Worm (Caenorhabditis elegans) whole organism, L1 larva: ENCODE measurements around the gene aagr-4.

ENCODE experiments used
- C04F5.9 ChIP-seq: sonication (generic microtip); optimal IDR thresholded peaks from 2 replicates; lab custom pipeline; 2016; ENCODE audit warnings: missing genetic modification characterization, missing compliant biosample characterization
- C16A3.4 ChIP-seq: fragments of 150-350 bp; optimal IDR thresholded peaks from 2 replicates; lab custom pipeline; 2014; ENCODE audit warnings: missing biosample characterization, missing genetic modification characterization
- C34B4.2 ChIP-seq: sonication (generic microtip); optimal IDR thresholded peaks from 2 replicates; lab custom pipeline; 2017; ENCODE audit warnings: mild to moderate bottlenecking, missing genetic modification characterization, missing compliant biosample characterization
- F16B12.6 ChIP-seq: fragments of 150-350 bp; optimal IDR thresholded peaks from 2 replicates; lab custom pipeline; 2014; ENCODE audit warnings: missing biosample characterization, missing genetic modification characterization
- Y116A8C.19 ChIP-seq: sonication (generic microtip); optimal IDR thresholded peaks from 2 replicates; lab custom pipeline; 2016; ENCODE audit warnings: missing compliant biosample characterization, missing genetic modification characterization, borderline replicate concordance
- ceh-63 ChIP-seq: fragments of 200-800 bp; sonication (Bioruptor generic); optimal IDR thresholded peaks from 2 replicates; lab custom pipeline; 2018; ENCODE audit warnings: mild to moderate bottlenecking, missing genetic modification characterization, missing compliant biosample characterization
- ceh-8 ChIP-seq: fragments of 200-800 bp; sonication (Bioruptor generic); optimal IDR thresholded peaks from 2 replicates; lab custom pipeline; 2018; ENCODE audit warnings: mild to moderate bottlenecking, missing genetic modification characterization, moderate library complexity, missing compliant biosample characterization
- ceh-88 ChIP-seq: fragments of 200-800 bp; sonication (Bioruptor generic); IDR thresholded peaks from 2 replicates; pipeline ENCODE4 v1.3.6; 2022; ENCODE audit warnings: missing genetic modification characterization, missing compliant biosample characterization
- ceh-90 ChIP-seq: sonication (generic microtip); optimal IDR thresholded peaks from 2 replicates; lab custom pipeline; 2016; ENCODE audit warnings: missing genetic modification characterization, missing compliant biosample characterization
- dpl-1 ChIP-seq, 3 experiments: fragments of 150-350 bp in 2 of 3; sonication (generic microtip) in 1 of 3; optimal IDR thresholded peaks; 2 replicates each; lab custom pipeline; 2014 to 2017; ENCODE audit warnings: missing biosample characterization in 3 of 3, missing genetic modification characterization in 3 of 3, missing genetic modification reagents in 3 of 3
- efl-1 ChIP-seq, 4 experiments: fragments of 150-350 bp; optimal IDR thresholded peaks in 3 of 4; peaks in 1 of 4; 1 replicate in 1 of 4; 2 replicates in 3 of 4; lab custom pipeline; 2014; ENCODE audit warnings: missing biosample characterization in 2 of 4, missing genetic modification characterization in 2 of 4, missing genetic modification reagents in 2 of 4
- egl-13 ChIP-seq: sonication (generic microtip); optimal IDR thresholded peaks from 2 replicates; lab custom pipeline; 2016; ENCODE audit warnings: missing genotype, missing genetic modification reagents, missing genetic modification characterization, missing compliant biosample characterization
- egl-27 ChIP-seq, 2 experiments: fragments of 150-350 bp in 1 of 2; sonication (generic microtip); optimal IDR thresholded peaks; 3 replicates each; lab custom pipeline; 2017 to 2018; ENCODE audit warnings: missing biosample characterization in 2 of 2, missing genetic modification characterization in 2 of 2, missing genetic modification reagents in 2 of 2
- elt-3 ChIP-seq, 6 experiments: fragments of 150-350 bp in 1 of 6; sonication (generic microtip); optimal IDR thresholded peaks; 2 replicates each; lab custom pipeline; 2017 to 2018; ENCODE audit warnings: missing biosample characterization in 6 of 6, missing genetic modification characterization in 6 of 6, inconsistent platforms in 1 of 6
- ets-5 ChIP-seq: fragments of 200-800 bp; sonication (Bioruptor generic); IDR thresholded peaks from 2 replicates; pipeline ENCODE4 v1.3.6; 2022; ENCODE audit warnings: missing genetic modification characterization, missing compliant biosample characterization
- fkh-10 ChIP-seq: sonication (generic microtip); optimal IDR thresholded peaks from 2 replicates; lab custom pipeline; 2017; ENCODE audit warnings: missing biosample characterization, missing genetic modification reagents, missing genetic modification characterization
- grh-1 ChIP-seq: fragments of 200-800 bp; sonication (Bioruptor generic); IDR thresholded peaks from 2 replicates; pipeline ENCODE4 v1.3.6; 2022; ENCODE audit warnings: missing genetic modification reagents, missing genetic modification characterization, missing compliant biosample characterization
- hlh-17 ChIP-seq: fragments of 200-800 bp; sonication (Bioruptor generic); optimal IDR thresholded peaks from 2 replicates; lab custom pipeline; 2018; ENCODE audit warnings: missing genetic modification characterization, mild to moderate bottlenecking, missing compliant biosample characterization, moderate library complexity, borderline replicate concordance
- hlh-4 ChIP-seq: sonication (generic microtip); optimal IDR thresholded peaks from 2 replicates; lab custom pipeline; 2016; ENCODE audit warnings: mild to moderate bottlenecking, missing genetic modification characterization, missing compliant biosample characterization
- hpl-2 ChIP-seq: fragments of 150-350 bp; optimal IDR thresholded peaks from 2 replicates; lab custom pipeline; 2014; ENCODE audit warnings: missing biosample characterization, missing genetic modification reagents, missing genetic modification characterization
- irx-1 ChIP-seq: sonication (generic microtip); optimal IDR thresholded peaks from 2 replicates; lab custom pipeline; 2016; ENCODE audit warnings: missing genetic modification characterization, missing compliant biosample characterization
- isw-1 ChIP-seq: fragments of 200-800 bp; sonication (Bioruptor generic); IDR thresholded peaks from 2 replicates; pipeline ENCODE4 v1.3.6; 2022; ENCODE audit warnings: missing genetic modification characterization, missing compliant biosample characterization
- jun-1 ChIP-seq: fragments of 150-350 bp; optimal IDR thresholded peaks from 2 replicates; lab custom pipeline; 2014; ENCODE audit warnings: missing biosample characterization, missing genetic modification reagents, missing genetic modification characterization
- lin-15B ChIP-seq: fragments of 150-350 bp; sonication (generic microtip); optimal IDR thresholded peaks from 3 replicates; lab custom pipeline; 2014; ENCODE audit warnings: missing biosample characterization, missing genetic modification characterization
- lir-3 ChIP-seq: sonication (generic microtip); optimal IDR thresholded peaks from 2 replicates; lab custom pipeline; 2016; ENCODE audit warnings: mild to moderate bottlenecking, missing genetic modification characterization, moderate library complexity, missing compliant biosample characterization; ENCODE audit not compliant: poor library complexity
- mab-9 ChIP-seq: fragments of 200-800 bp; sonication (Bioruptor generic); IDR thresholded peaks from 2 replicates; pipeline ENCODE4 v1.3.6; 2022; ENCODE audit warnings: missing genetic modification reagents, missing genetic modification characterization, missing compliant biosample characterization
- mdl-1 ChIP-seq, 2 experiments: fragments of 150-350 bp; optimal IDR thresholded peaks; 2 replicates each; lab custom pipeline; 2014 to 2017; ENCODE audit warnings: missing biosample characterization in 2 of 2, missing genetic modification characterization in 2 of 2, inconsistent platforms in 1 of 2
- mef-2 ChIP-seq: fragments of 150-350 bp; optimal IDR thresholded peaks from 2 replicates; lab custom pipeline; 2014; ENCODE audit warnings: missing biosample characterization, missing genetic modification characterization
- nhr-11 ChIP-seq: fragments of 150-350 bp; optimal IDR thresholded peaks from 2 replicates; lab custom pipeline; 2014; ENCODE audit warnings: missing biosample characterization, missing genetic modification characterization
- nhr-12 ChIP-seq: sonication (generic microtip); optimal IDR thresholded peaks from 2 replicates; lab custom pipeline; 2017; ENCODE audit warnings: missing biosample characterization, missing genetic modification characterization
- nhr-20 ChIP-seq: sonication (generic microtip); optimal IDR thresholded peaks from 2 replicates; lab custom pipeline; 2016; ENCODE audit warnings: mild to moderate bottlenecking, missing genetic modification characterization, missing compliant biosample characterization
- nhr-47 ChIP-seq: sonication (generic microtip); optimal IDR thresholded peaks from 2 replicates; lab custom pipeline; 2016; ENCODE audit warnings: mild to moderate bottlenecking, missing genetic modification characterization, moderate library complexity, missing compliant biosample characterization
- nhr-84 ChIP-seq: sonication (generic microtip); optimal IDR thresholded peaks from 2 replicates; lab custom pipeline; 2017; ENCODE audit warnings: missing biosample characterization, missing genetic modification characterization
- nhr-85 ChIP-seq: sonication (generic microtip); peaks from one replicate; lab custom pipeline; 2016; ENCODE audit warnings: missing genetic modification characterization, inconsistent platforms, missing compliant biosample characterization
- pag-3 ChIP-seq: sonication (generic microtip); optimal IDR thresholded peaks from 2 replicates; lab custom pipeline; 2017; ENCODE audit warnings: missing genetic modification characterization, mild to moderate bottlenecking, missing compliant biosample characterization, antibody characterized with exemption, borderline replicate concordance; ENCODE audit not compliant: insufficient read depth
- pqm-1 ChIP-seq: sonication (generic microtip); optimal IDR thresholded peaks from 3 replicates; lab custom pipeline; 2017; ENCODE audit warnings: missing biosample characterization, missing genetic modification characterization
- rnt-1 ChIP-seq: sonication (generic microtip); optimal IDR thresholded peaks from 2 replicates; lab custom pipeline; 2016; ENCODE audit warnings: mild to moderate bottlenecking, missing genetic modification characterization, moderate library complexity, missing compliant biosample characterization
- skn-1 ChIP-seq: fragments of 150-350 bp; optimal IDR thresholded peaks from 2 replicates; lab custom pipeline; 2014; ENCODE audit warnings: missing biosample characterization, missing genetic modification characterization
- snu-23 ChIP-seq: sonication (generic microtip); optimal IDR thresholded peaks from 2 replicates; lab custom pipeline; 2016; ENCODE audit warnings: missing genetic modification characterization, missing compliant biosample characterization
- sup-37 ChIP-seq: fragments of 200-800 bp; sonication (Bioruptor generic); optimal IDR thresholded peaks from 2 replicates; lab custom pipeline; 2018; ENCODE audit warnings: mild to moderate bottlenecking, missing genetic modification characterization, missing compliant biosample characterization
- swsn-7 ChIP-seq: sonication (generic microtip); optimal IDR thresholded peaks from 2 replicates; lab custom pipeline; 2016; ENCODE audit warnings: missing genetic modification characterization, missing compliant biosample characterization
- tbx-2 ChIP-seq: sonication (generic microtip); optimal IDR thresholded peaks from 2 replicates; lab custom pipeline; 2016; ENCODE audit warnings: missing genetic modification characterization, missing compliant biosample characterization
- tlp-1 ChIP-seq: fragments of 150-350 bp; optimal IDR thresholded peaks from 2 replicates; lab custom pipeline; 2014; ENCODE audit warnings: missing biosample characterization, missing genetic modification characterization
- unc-30 ChIP-seq: sonication (generic microtip); optimal IDR thresholded peaks from 2 replicates; lab custom pipeline; 2017; ENCODE audit warnings: missing biosample characterization, missing genetic modification characterization
- unc-62 ChIP-seq: fragments of 150-350 bp; optimal IDR thresholded peaks from 2 replicates; lab custom pipeline; 2014; ENCODE audit warnings: missing biosample characterization, missing genetic modification reagents, missing genetic modification characterization
- unc-86 ChIP-seq: sonication (generic microtip); optimal IDR thresholded peaks from 2 replicates; lab custom pipeline; 2016; ENCODE audit warnings: missing genetic modification characterization, missing compliant biosample characterization
- unc-98 ChIP-seq: fragments of 200-800 bp; sonication (Bioruptor generic); IDR thresholded peaks from 2 replicates; pipeline ENCODE4 v1.3.6; 2022; ENCODE audit warnings: missing genetic modification characterization, missing compliant biosample characterization
- vab-15 ChIP-seq: sonication (generic microtip); optimal IDR thresholded peaks from 2 replicates; lab custom pipeline; 2017; ENCODE audit warnings: missing genotype, mild to moderate bottlenecking, missing genetic modification characterization, missing compliant biosample characterization
- xbp-1 ChIP-seq: sonication (generic microtip); optimal IDR thresholded peaks from 2 replicates; lab custom pipeline; 2016; ENCODE audit warnings: missing genetic modification characterization, missing compliant biosample characterization
- zag-1 ChIP-seq: fragments of 150-350 bp; optimal IDR thresholded peaks from 2 replicates; lab custom pipeline; 2014; ENCODE audit warnings: missing biosample characterization, missing genetic modification characterization
- zip-4 ChIP-seq: fragments of 200-800 bp; sonication (Bioruptor generic); optimal IDR thresholded peaks from 2 replicates; lab custom pipeline; 2018; ENCODE audit warnings: mild to moderate bottlenecking, missing genetic modification characterization, moderate library complexity, missing compliant biosample characterization
- ztf-11 ChIP-seq, 2 experiments: sonication (generic microtip); optimal IDR thresholded peaks; 2 replicates each; lab custom pipeline; 2016 to 2017; ENCODE audit warnings: missing genetic modification characterization in 2 of 2, missing biosample characterization in 1 of 2, missing compliant biosample characterization in 1 of 2
- ztf-4 ChIP-seq: fragments of 150-350 bp; optimal IDR thresholded peaks from 2 replicates; lab custom pipeline; 2014; ENCODE audit warnings: missing biosample characterization, missing genetic modification characterization

Gene aagr-4

DNA sequence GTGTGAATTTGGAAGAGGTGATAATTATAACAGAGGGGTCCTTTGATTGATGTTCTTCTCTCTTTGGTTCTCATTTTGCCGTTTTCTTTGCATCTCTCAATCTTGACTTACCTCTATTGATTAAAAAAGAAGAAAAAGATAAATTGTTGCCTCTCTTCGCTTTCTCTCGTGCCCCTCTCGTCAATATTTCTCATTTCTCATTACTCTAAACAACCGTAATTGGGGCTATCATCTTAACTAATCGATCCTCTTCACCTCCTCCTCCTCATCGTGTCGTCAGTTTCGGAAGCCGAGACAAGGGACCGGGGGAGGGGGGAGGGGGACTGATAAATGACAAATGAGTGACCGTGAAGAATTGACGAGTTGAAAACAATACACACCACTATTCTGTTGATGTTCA, 38.2 kb downstream of the aagr-4 start (continued):
- TF ChIP-seq ceh-8 (GFP tag; lab: Kevin White, UChicago) (no peak), C04F5.9 (tag; lab: Kevin White, UChicago) (no peak), nhr-20 (peak; percentile 14), nhr-11 (tag; lab: Kevin White, UChicago) (no peak), irx-1 (tag; lab: Kevin White, UChicago) (no peak), isw-1 (GFP tag; lab: Robert Waterston, UW) (no peak), unc-86 (tag; lab: Kevin White, UChicago) (no peak), xbp-1 (tag; lab: Kevin White, UChicago) (no peak), hpl-2 (no peak), ets-5 (GFP tag; lab: Robert Waterston, UW) (no peak), unc-30 (no peak), C16A3.4 (tag; lab: Kevin White, UChicago) (no peak), efl-1 (optimal IDR thresholded peaks at IDR 0.05; lab: Kevin White, UChicago) (no peak), efl-1 (GFP tag; optimal IDR thresholded peaks at IDR 0.05 in 1 of 2; lab: Kevin White, UChicago) (no peak), F16B12.6 (tag; lab: Kevin White, UChicago) (no peak), nhr-84 (tag; lab: Kevin White, UChicago) (no peak), ztf-11 (tag; optimal IDR thresholded peaks at IDR 0.05; lab: Kevin White, UChicago) (no peak), ceh-88 (GFP tag; lab: Robert Waterston, UW) (no peak), rnt-1 (tag; lab: Kevin White, UChicago) (no peak), swsn-7 (tag; lab: Kevin White, UChicago) (no peak), mdl-1 (tag; optimal IDR thresholded peaks at IDR 0.05; lab: Kevin White, UChicago) (peak in 1 of 2 experiments; percentile 9), tlp-1 (tag; lab: Kevin White, UChicago) (no peak), pqm-1 (no peak), skn-1 (tag; lab: Kevin White, UChicago) (no peak), hlh-17 (GFP tag; lab: Kevin White, UChicago) (no peak), vab-15 (tag; lab: Kevin White, UChicago) (peak; percentile 51), ceh-90 (tag; lab: Kevin White, UChicago) (no peak), zag-1 (no peak), pag-3 (tag; lab: Kevin White, UChicago) (no peak), dpl-1 (GFP tag; optimal IDR thresholded peaks at IDR 0.05; lab: Kevin White, UChicago) (no peak), C34B4.2 (tag; lab: Kevin White, UChicago) (no peak), hlh-4 (tag; lab: Kevin White, UChicago) (no peak), snu-23 (GFP tag; lab: Kevin White, UChicago) (peak; percentile 28), fkh-10 (GFP tag; lab: Kevin White, UChicago) (no peak), Y116A8C.19 (no peak), elt-3 (tag; optimal IDR thresholded peaks at IDR 0.05; lab: Kevin White, UChicago) (peak in 4 of 6 experiments; percentile 39 to 81 (median 62)), lir-3 (tag; lab: Kevin White, UChicago) (no peak), nhr-47 (tag; lab: Kevin White, UChicago) (no peak), mab-9 (GFP tag; lab: Robert Waterston, UW) (no peak), nhr-12 (tag; lab: Kevin White, UChicago) (no peak), ceh-63 (GFP tag; lab: Kevin White, UChicago) (no peak), egl-13 (tag; lab: Kevin White, UChicago) (no peak), unc-62 (GFP tag; lab: Kevin White, UChicago) (no peak), egl-27 (tag; optimal IDR thresholded peaks at IDR 0.05; lab: Kevin White, UChicago) (no peak), lin-15B (tag; lab: Kevin White, UChicago) (no peak), ztf-4 (tag; lab: Kevin White, UChicago) (no peak), unc-98 (GFP tag; lab: Robert Waterston, UW) (no peak), sup-37 (no peak), grh-1 (no peak), zip-4 (GFP tag; lab: Kevin White, UChicago) (no peak), tbx-2 (tag; lab: Kevin White, UChicago) (no peak), nhr-85 (tag; lab: Kevin White, UChicago) (peak; percentile 85), mef-2 (tag; lab: Kevin White, UChicago) (no peak), jun-1 (tag; lab: Kevin White, UChicago) (no peak)
